Worm (Caenorhabditis elegans): ENCODE measurements around the gene Y22D7AL.3.

Gene Y22D7AL.3

ce11 chrIII:1602682-1603081 lies 38.6 kb upstream of the Y22D7AL.3 start:
- TF ChIP-seq skn-1 (tag; optimal IDR thresholded peaks at IDR 0.05) (no peak), unc-39 (tag; optimal IDR thresholded peaks at IDR 0.05) (no peak), ztf-4 (tag; optimal IDR thresholded peaks at IDR 0.05) (no peak), elt-2 (tag; optimal IDR thresholded peaks at IDR 0.05) (peak; percentile 84), nhr-11 (tag; optimal IDR thresholded peaks at IDR 0.05) (no peak), nhr-12 (tag; optimal IDR thresholded peaks at IDR 0.05) (no peak), R02D3.7 (tag; optimal IDR thresholded peaks at IDR 0.05) (no peak), nhr-237 (tag; optimal IDR thresholded peaks at IDR 0.05) (no peak), ceh-16 (tag; optimal IDR thresholded peaks at IDR 0.05) (no peak), ZK546.5 (tag; optimal IDR thresholded peaks at IDR 0.05) (no peak), lsy-12 (tag; optimal IDR thresholded peaks at IDR 0.05) (no peak), pha-4 (tag; optimal IDR thresholded peaks at IDR 0.05) (peak; percentile 87), tbx-2 (tag; optimal IDR thresholded peaks at IDR 0.05) (no peak), nhr-43 (tag; optimal IDR thresholded peaks at IDR 0.05; ENCODE audit: poor library complexity, severe bottlenecking) (no peak), nfya-1 (tag; optimal IDR thresholded peaks at IDR 0.05; ENCODE audit: insufficient read depth) (no peak), sea-2 (GFP tag; optimal IDR thresholded peaks at IDR 0.05) (no peak), unc-62 (GFP tag; optimal IDR thresholded peaks at IDR 0.05) (no peak), fkh-2 (tag; optimal IDR thresholded peaks at IDR 0.05) (no peak), fkh-10 (GFP tag; optimal IDR thresholded peaks at IDR 0.05) (no peak), lin-15B (tag; optimal IDR thresholded peaks at IDR 0.05) (no peak), ceh-28 (tag; optimal IDR thresholded peaks at IDR 0.05) (no peak), hmg-11 (tag; optimal IDR thresholded peaks at IDR 0.05) (no peak), pqm-1 (tag; optimal IDR thresholded peaks at IDR 0.05) (peak; percentile 92), nhr-23 (tag; optimal IDR thresholded peaks at IDR 0.05) (no peak), snpc-4 (tag; optimal IDR thresholded peaks at IDR 0.05) (peak; percentile 3), jun-1 (tag; optimal IDR thresholded peaks at IDR 0.05) (peak; percentile 70), nhr-25 (tag; optimal IDR thresholded peaks at IDR 0.05) (no peak), ceh-9 (tag; optimal IDR thresholded peaks at IDR 0.05) (no peak), fos-1 (tag; optimal IDR thresholded peaks at IDR 0.05) (no peak), nhr-76 (tag; optimal IDR thresholded peaks at IDR 0.05) (no peak), ama-1 (optimal IDR thresholded peaks at IDR 0.05) (no peak), daf-12 (tag; optimal IDR thresholded peaks at IDR 0.05) (no peak), nhr-28 (tag; optimal IDR thresholded peaks at IDR 0.05) (no peak), ztf-11 (tag; optimal IDR thresholded peaks at IDR 0.05) (no peak)

DNA sequence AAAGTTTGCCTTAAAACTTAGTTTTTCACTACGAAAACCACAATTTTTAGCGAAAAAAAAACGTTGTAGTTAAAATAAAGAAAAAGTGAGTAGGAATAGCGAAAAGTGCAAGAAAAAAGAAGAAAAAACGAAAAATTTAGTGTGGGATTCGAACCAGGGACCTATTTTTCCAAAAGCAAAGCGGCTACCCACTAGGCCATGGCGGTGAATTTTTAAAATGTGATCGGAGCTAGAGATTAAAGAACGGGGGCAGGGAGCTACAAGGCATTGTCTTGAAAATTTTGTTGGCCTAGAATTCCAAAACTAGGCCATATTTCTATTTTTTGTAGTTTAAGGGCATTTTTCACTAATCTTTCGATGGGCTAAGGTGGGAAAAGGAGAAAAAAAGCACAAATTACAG lies 37.5 kb upstream of the Y22D7AL.3 start:
- no peak for TF ChIP-seq skn-1 (tag; optimal IDR thresholded peaks at IDR 0.05)
- no peak for TF ChIP-seq ama-1 (optimal IDR thresholded peaks at IDR 0.05)
- no peak for TF ChIP-seq elt-3 (tag; optimal IDR thresholded peaks at IDR 0.05)
- no peak for TF ChIP-seq R02D3.7 (tag; optimal IDR thresholded peaks at IDR 0.05)
- TF ChIP-seq nfya-1 (tag; optimal IDR thresholded peaks at IDR 0.05; ENCODE audit: insufficient read depth): no peak
- no peak for TF ChIP-seq hmg-11 (tag; optimal IDR thresholded peaks at IDR 0.05)
- TF ChIP-seq ZK546.5 (tag; optimal IDR thresholded peaks at IDR 0.05): no peak
- TF ChIP-seq egl-27 (tag; optimal IDR thresholded peaks at IDR 0.05): no peak
- no peak for TF ChIP-seq pha-4 (tag; optimal IDR thresholded peaks at IDR 0.05)
- TF ChIP-seq nhr-23 (tag; optimal IDR thresholded peaks at IDR 0.05): no peak
- TF ChIP-seq daf-12 (tag; optimal IDR thresholded peaks at IDR 0.05): no peak
- TF ChIP-seq nhr-43 (tag; optimal IDR thresholded peaks at IDR 0.05; ENCODE audit: poor library complexity, severe bottlenecking): no peak
- TF ChIP-seq lsy-12 (tag; optimal IDR thresholded peaks at IDR 0.05): no peak

ce11 chrIII:1604514-1604976 lies 36.7 kb upstream of the Y22D7AL.3 start, which contains the start of gene Y22D7AL.6:
Gene Y22D7AL.6, plus strand, starts transcription at chrIII:1604926.
- TF ChIP-seq fos-1 (tag; optimal IDR thresholded peaks at IDR 0.05) (no peak), nhr-23 (tag; optimal IDR thresholded peaks at IDR 0.05) (peak; percentile 33), nhr-25 (tag; optimal IDR thresholded peaks at IDR 0.05) (peak; percentile 43), nfya-1 (tag; optimal IDR thresholded peaks at IDR 0.05; ENCODE audit: insufficient read depth) (peak; percentile 32), lin-15B (tag; optimal IDR thresholded peaks at IDR 0.05) (peak; percentile 2), elt-2 (tag; optimal IDR thresholded peaks at IDR 0.05) (peak; percentile 37), egl-27 (tag; optimal IDR thresholded peaks at IDR 0.05) (peak; percentile 28), nhr-43 (tag; optimal IDR thresholded peaks at IDR 0.05; ENCODE audit: poor library complexity, severe bottlenecking) (peak; percentile 37), hmg-11 (tag; optimal IDR thresholded peaks at IDR 0.05) (peak; percentile 45), nhr-77 (tag; optimal IDR thresholded peaks at IDR 0.05) (peak; percentile 8), aly-2 (tag; optimal IDR thresholded peaks at IDR 0.05) (no peak), fkh-10 (GFP tag; optimal IDR thresholded peaks at IDR 0.05) (no peak), lsy-12 (tag; optimal IDR thresholded peaks at IDR 0.05) (peak; percentile 58), pha-4 (tag; optimal IDR thresholded peaks at IDR 0.05) (no peak)

Data from whole organism, L3 larva.